Fruit fly (Drosophila melanogaster): ENCODE data around the gene nau.
A peak's percentile ranks its signal among the peaks of the same experiment; 100 is the strongest.

The nau gene

dm6 chr3R:23723381-23724034, 5.4 kb upstream of the nau start (continued):
- TF ChIP-seq eg (GFP tag; IDR thresholded peaks at IDR 0.05), result peak; percentile 69
- TF ChIP-seq net (GFP tag; optimal IDR thresholded peaks at IDR 0.05), result no peak
- TF ChIP-seq CG34406 (GFP tag; optimal IDR thresholded peaks at IDR 0.05), result no peak
- peak; percentile 51 for TF ChIP-seq OdsH (GFP tag; optimal IDR thresholded peaks at IDR 0.05)
- peak; percentile 5 for TF ChIP-seq CG8632 (GFP tag; optimal IDR thresholded peaks at IDR 0.05)
- TF ChIP-seq CG8119 (GFP tag; IDR thresholded peaks at IDR 0.05), result peak; percentile 74
- peak; percentile 56 for TF ChIP-seq Hr4 (GFP tag; optimal IDR thresholded peaks at IDR 0.05)
- peak; percentile 46 for TF ChIP-seq CG11762 (GFP tag; optimal IDR thresholded peaks at IDR 0.05; ENCODE audit: insufficient read depth)
- TF ChIP-seq CG31627 (GFP tag; optimal IDR thresholded peaks at IDR 0.05), result no peak
- TF ChIP-seq fkh (GFP tag; optimal IDR thresholded peaks at IDR 0.05), result peak; percentile 92
- peak; percentile 33 for TF ChIP-seq Sox102F (GFP tag; optimal IDR thresholded peaks at IDR 0.05)
- TF ChIP-seq lz (GFP tag; optimal IDR thresholded peaks at IDR 0.05), result peak; percentile 41
- no peak for TF ChIP-seq Sox15 (GFP tag; optimal IDR thresholded peaks at IDR 0.05)
- TF ChIP-seq CG16779 (tag; optimal IDR thresholded peaks at IDR 0.05), result peak; percentile 23
- TF ChIP-seq vri (GFP tag; optimal IDR thresholded peaks at IDR 0.05), result peak; percentile 56
- TF ChIP-seq CG6163 (GFP tag; IDR thresholded peaks at IDR 0.05), result peak; percentile 65
- peak; percentile 71 for TF ChIP-seq CG15336 (GFP tag; IDR thresholded peaks at IDR 0.05)
- peak; percentile 46 for TF ChIP-seq CG1621 (tag; optimal IDR thresholded peaks at IDR 0.05)
- peak; percentile 6 for TF ChIP-seq CG6854 (GFP tag; optimal IDR thresholded peaks at IDR 0.05)
- TF ChIP-seq CG9139 (GFP tag; optimal IDR thresholded peaks at IDR 0.05), result peak; percentile 46
- peak; percentile 59 for TF ChIP-seq CG6808 (GFP tag; optimal IDR thresholded peaks at IDR 0.05)
- TF ChIP-seq dac (GFP tag; optimal IDR thresholded peaks at IDR 0.05), result peak; percentile 6
- peak; percentile 17 for TF ChIP-seq esn (GFP tag; optimal IDR thresholded peaks at IDR 0.05)
- TF ChIP-seq Hr39 (GFP tag; optimal IDR thresholded peaks at IDR 0.05), result peak; percentile 15
- peak; percentile 60 for TF ChIP-seq CG6792 (GFP tag; optimal IDR thresholded peaks at IDR 0.05)
- peak; percentile 47 for TF ChIP-seq CG32006 (GFP tag; optimal IDR thresholded peaks at IDR 0.05)
- no peak for TF ChIP-seq Eip93F (GFP tag; optimal IDR thresholded peaks at IDR 0.05)
- TF ChIP-seq Eip78C (GFP tag), result peak; percentile 91
- peak; percentile 65 for TF ChIP-seq Eip75B (GFP tag; optimal IDR thresholded peaks at IDR 0.05)

DNA sequence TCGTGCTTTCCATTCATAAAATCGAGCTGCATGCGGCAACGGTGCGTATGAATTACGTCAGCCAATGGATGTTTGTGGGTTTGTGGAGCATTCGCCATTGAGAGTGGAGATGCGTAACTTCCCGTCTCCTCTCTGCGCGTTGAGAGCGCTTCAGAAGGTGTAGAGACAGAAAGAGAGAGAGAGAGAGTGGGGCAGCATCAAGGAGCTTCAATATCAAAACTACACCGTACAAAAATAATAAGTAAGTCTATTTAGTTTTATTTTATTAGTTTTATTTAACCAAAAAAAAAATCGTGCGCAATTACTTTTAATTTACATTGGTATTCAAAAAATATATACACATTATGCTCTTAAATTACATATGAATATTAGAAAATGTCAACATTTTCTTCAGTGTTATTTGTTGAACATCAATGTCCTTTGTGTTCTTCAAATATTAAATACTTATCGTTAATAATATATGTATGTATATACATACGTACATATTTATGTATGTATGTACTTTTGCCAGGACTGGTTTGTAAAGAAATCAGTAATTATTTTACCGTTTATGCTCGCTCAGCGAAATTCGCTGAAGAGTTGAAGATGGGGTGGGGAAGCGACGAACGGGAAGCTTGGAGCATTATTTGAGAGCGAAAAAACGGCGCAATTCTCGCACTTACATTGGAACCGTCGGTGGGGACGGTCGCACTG, 4.7 kb upstream of the nau start, which contains the start of gene CG10365:
TSS of gene CG10365 (plus strand) at position 652 of the 693 bp plus-strand sequence.
- TF ChIP-seq CG3032 (tag; optimal IDR thresholded peaks at IDR 0.05) (peak; percentile 89), vri (GFP tag; optimal IDR thresholded peaks at IDR 0.05) (peak; percentile 92), svp (GFP tag) (peak; percentile 91), dsx (GFP tag; optimal IDR thresholded peaks at IDR 0.05; ENCODE audit: poor library complexity, severe bottlenecking) (peak; percentile 80), CG6276 (GFP tag; optimal IDR thresholded peaks at IDR 0.05) (peak; percentile 89), Sox15 (GFP tag; optimal IDR thresholded peaks at IDR 0.05) (peak; percentile 75), CG10631 (GFP tag; optimal IDR thresholded peaks at IDR 0.05) (peak; percentile 93), CG31627 (GFP tag; optimal IDR thresholded peaks at IDR 0.05) (peak; percentile 52), Hr39 (GFP tag; optimal IDR thresholded peaks at IDR 0.05) (peak; percentile 32), net (GFP tag; optimal IDR thresholded peaks at IDR 0.05) (peak; percentile 89), CG8319 (GFP tag; optimal IDR thresholded peaks at IDR 0.05) (peak; percentile 79), CG9139 (GFP tag; optimal IDR thresholded peaks at IDR 0.05) (peak; percentile 55), Ets96B (tag; optimal IDR thresholded peaks at IDR 0.05) (peak; percentile 90), CG7368 (GFP tag; optimal IDR thresholded peaks at IDR 0.05) (peak; percentile 89), spab (GFP tag; optimal IDR thresholded peaks at IDR 0.05) (peak; percentile 81), CG11902 (GFP tag; optimal IDR thresholded peaks at IDR 0.05) (peak; percentile 66), Sox14 (GFP tag; optimal IDR thresholded peaks at IDR 0.05) (peak; percentile 57), acj6 (GFP tag; optimal IDR thresholded peaks at IDR 0.05) (peak; percentile 89), CG3919 (GFP tag; optimal IDR thresholded peaks at IDR 0.05) (peak; percentile 92), CG15336 (GFP tag; IDR thresholded peaks at IDR 0.05) (peak; percentile 97), Hr38 (GFP tag; optimal IDR thresholded peaks at IDR 0.05) (no peak), CG6792 (GFP tag; optimal IDR thresholded peaks at IDR 0.05) (peak; percentile 91), CG16779 (tag; optimal IDR thresholded peaks at IDR 0.05) (peak; percentile 67), Smox (GFP tag; optimal IDR thresholded peaks at IDR 0.05) (peak; percentile 87), CG1621 (tag; optimal IDR thresholded peaks at IDR 0.05) (peak; percentile 54), topi (GFP tag; optimal IDR thresholded peaks at IDR 0.05) (peak; percentile 74), eg (GFP tag; IDR thresholded peaks at IDR 0.05) (peak; percentile 95), Sox102F (GFP tag; optimal IDR thresholded peaks at IDR 0.05) (peak; percentile 68), CG32006 (GFP tag; optimal IDR thresholded peaks at IDR 0.05) (peak; percentile 93), Eip75B (GFP tag; optimal IDR thresholded peaks at IDR 0.05) (peak; percentile 80), CG10669 (GFP tag; optimal IDR thresholded peaks at IDR 0.05) (peak; percentile 63), fkh (GFP tag; optimal IDR thresholded peaks at IDR 0.05) (no peak), CG8119 (GFP tag; IDR thresholded peaks at IDR 0.05) (peak; percentile 97), CG8632 (GFP tag; optimal IDR thresholded peaks at IDR 0.05) (peak; percentile 97)
